Worm (Caenorhabditis elegans) whole organism, L2 larva: Measurements from ENCODE around the gene K03B8.14.

Experiments
- ceh-16 ChIP-seq: fragments of 150-350 bp; optimal IDR thresholded peaks from 2 replicates; lab custom pipeline; 2014; ENCODE audit warnings: missing biosample characterization, missing genetic modification characterization
- nhr-10 ChIP-seq: sonication (generic microtip); optimal IDR thresholded peaks from 2 replicates; lab custom pipeline; 2017; ENCODE audit warnings: missing biosample characterization, missing genetic modification characterization
- nhr-12 ChIP-seq: fragments of 150-350 bp; optimal IDR thresholded peaks from 2 replicates; lab custom pipeline; 2014; ENCODE audit warnings: missing biosample characterization, missing genetic modification characterization
- snpc-4 ChIP-seq: fragments of 150-350 bp; optimal IDR thresholded peaks from 2 replicates; lab custom pipeline; 2014; ENCODE audit warnings: missing biosample characterization, missing genetic modification characterization
- unc-62 ChIP-seq: fragments of 150-350 bp; optimal IDR thresholded peaks from 2 replicates; lab custom pipeline; 2014; ENCODE audit warnings: missing biosample characterization, missing genetic modification reagents, missing genetic modification characterization

DNA sequence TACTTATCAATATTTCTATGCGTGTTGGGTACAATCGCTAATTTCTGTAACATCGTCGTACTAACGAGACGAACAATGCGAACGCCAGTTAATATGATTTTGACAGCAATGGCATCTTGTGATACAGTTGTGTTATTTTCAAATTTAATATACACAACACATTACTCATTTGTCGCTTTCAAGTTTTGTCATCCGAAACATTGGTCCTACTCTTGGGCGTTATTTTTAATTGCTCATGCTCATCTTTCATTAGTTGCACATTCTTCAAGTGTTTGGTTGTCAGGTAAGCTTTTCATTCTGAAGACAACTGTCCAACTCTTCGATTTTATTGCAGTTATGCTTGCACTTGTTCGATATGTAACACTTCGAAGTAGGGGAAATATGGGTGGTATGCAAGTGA lies 48.9 kb downstream of the K03B8.14 start:
- TF ChIP-seq unc-62 (no peak), nhr-12 (tag; lab: Kevin White, UChicago) (no peak), snpc-4 (tag; lab: Kevin White, UChicago) (no peak), ceh-16 (no peak), nhr-10 (no peak)
